Worm (Caenorhabditis elegans) whole organism, young adult: ENCODE data around the gene srx-90.

Source experiments
- B0019.2 ChIP-seq: fragments of 200-800 bp; sonication (Bioruptor generic); conservative IDR thresholded peaks from 2 replicates; pipeline ENCODE4 v1.3.6; 2022; ENCODE audit warnings: missing genetic modification reagents, missing genetic modification characterization, missing compliant biosample characterization
- B0336.3 ChIP-seq: fragments of 200-800 bp; sonication (Bioruptor generic); IDR thresholded peaks from 2 replicates; pipeline ENCODE4 v1.3.6; 2022; ENCODE audit warnings: missing genetic modification characterization, missing compliant biosample characterization
- C17E4.6 ChIP-seq: fragments of 200-800 bp; sonication (Bioruptor generic); IDR thresholded peaks from 2 replicates; pipeline ENCODE4 v1.3.6; 2022; ENCODE audit warnings: missing genetic modification reagents, missing genetic modification characterization, missing compliant biosample characterization
- F10E7.11 ChIP-seq: sonication (generic microtip); optimal IDR thresholded peaks from 2 replicates; lab custom pipeline; 2017; ENCODE audit warnings: mild to moderate bottlenecking, missing genetic modification characterization, moderate library complexity, missing compliant biosample characterization
- F33H1.4 ChIP-seq: fragments of 200-800 bp; sonication (Bioruptor generic); IDR thresholded peaks from 2 replicates; pipeline ENCODE4 v1.3.6; 2022; ENCODE audit warnings: missing genetic modification reagents, missing genetic modification characterization, missing compliant biosample characterization
- F55B11.4 ChIP-seq: sonication (generic microtip); optimal IDR thresholded peaks from 2 replicates; lab custom pipeline; 2016; ENCODE audit warnings: missing compliant biosample characterization, missing genetic modification characterization, borderline replicate concordance; ENCODE audit not compliant: insufficient read depth
- T07F8.4 ChIP-seq: sonication (generic microtip); optimal IDR thresholded peaks from 2 replicates; lab custom pipeline; 2016; ENCODE audit warnings: mild to moderate bottlenecking, missing genetic modification characterization, moderate library complexity, missing compliant biosample characterization
- T26A5.8 ChIP-seq: sonication (generic microtip); optimal IDR thresholded peaks from 2 replicates; lab custom pipeline; 2016; ENCODE audit warnings: missing genetic modification characterization, missing compliant biosample characterization
- Y53F4B.3 ChIP-seq: fragments of 200-800 bp; sonication (Bioruptor generic); IDR thresholded peaks from 2 replicates; pipeline ENCODE4 v1.3.6; 2022; ENCODE audit warnings: missing genetic modification reagents, missing genetic modification characterization, missing compliant biosample characterization
- ZK185.1 ChIP-seq: sonication (generic microtip); optimal IDR thresholded peaks from 2 replicates; lab custom pipeline; 2016; ENCODE audit warnings: mild to moderate bottlenecking, missing genetic modification characterization, missing compliant biosample characterization; ENCODE audit not compliant: poor library complexity, severe bottlenecking
- aptf-2 ChIP-seq: fragments of 200-800 bp; sonication (Bioruptor generic); conservative IDR thresholded peaks from 2 replicates; pipeline ENCODE4 v1.3.6; 2022; ENCODE audit warnings: missing genetic modification reagents, missing genetic modification characterization, missing compliant biosample characterization
- atf-7 ChIP-seq: sonication (generic microtip); optimal IDR thresholded peaks from 2 replicates; lab custom pipeline; 2017; ENCODE audit warnings: mild to moderate bottlenecking, missing genetic modification characterization, missing compliant biosample characterization
- attf-3 ChIP-seq: fragments of 200-800 bp; sonication (Bioruptor generic); conservative IDR thresholded peaks from 2 replicates; pipeline ENCODE4 v1.3.6; 2022; ENCODE audit warnings: missing genetic modification reagents, missing genetic modification characterization, missing compliant biosample characterization
- attf-5 ChIP-seq: fragments of 200-800 bp; sonication (Bioruptor generic); optimal IDR thresholded peaks from 2 replicates; lab custom pipeline; 2018; ENCODE audit warnings: mild to moderate bottlenecking, missing genetic modification characterization, missing compliant biosample characterization
- cebp-1 ChIP-seq, 2 experiments: fragments of 200-800 bp in 1 of 2; sonication (Bioruptor generic) in 1 of 2; sonication (generic microtip) in 1 of 2; IDR thresholded peaks in 1 of 2; optimal IDR thresholded peaks in 1 of 2; 2 replicates each; pipeline versions ENCODE4 v1.3.6 to Lab custom; 2017 to 2022; ENCODE audit warnings: missing compliant biosample characterization in 2 of 2, missing genetic modification characterization in 2 of 2, mild to moderate bottlenecking in 1 of 2, missing genetic modification reagents in 1 of 2, moderate library complexity in 1 of 2
- ceh-79 ChIP-seq: sonication (generic microtip); optimal IDR thresholded peaks from 2 replicates; lab custom pipeline; 2017; ENCODE audit warnings: mild to moderate bottlenecking, missing genetic modification characterization, missing compliant biosample characterization
- dox-1 ChIP-seq: fragments of 200-800 bp; sonication (Bioruptor generic); IDR thresholded peaks from 2 replicates; pipeline ENCODE4 v1.3.6; 2022; ENCODE audit warnings: missing genetic modification reagents, missing genetic modification characterization, missing compliant biosample characterization
- dpl-1 ChIP-seq: fragments of 150-350 bp; optimal IDR thresholded peaks from 2 replicates; lab custom pipeline; 2014; ENCODE audit warnings: missing biosample characterization, missing genetic modification reagents, missing genetic modification characterization
- ets-4 ChIP-seq: fragments of 200-800 bp; sonication (Bioruptor generic); optimal IDR thresholded peaks from 2 replicates; lab custom pipeline; 2018; ENCODE audit warnings: mild to moderate bottlenecking, missing genetic modification characterization, missing compliant biosample characterization
- gei-17 ChIP-seq: fragments of 200-800 bp; sonication (Bioruptor generic); optimal IDR thresholded peaks from 2 replicates; lab custom pipeline; 2018; ENCODE audit warnings: mild to moderate bottlenecking, missing genetic modification characterization, missing compliant biosample characterization
- him-1 ChIP-seq: sonication (generic microtip); optimal IDR thresholded peaks from 2 replicates; lab custom pipeline; 2016; ENCODE audit warnings: missing genotype, missing genetic modification reagents, missing genetic modification characterization, missing compliant biosample characterization
- hsf-1 ChIP-seq: fragments of 200-800 bp; sonication (Bioruptor generic); IDR thresholded peaks from 2 replicates; pipeline ENCODE4 v1.3.6; 2022; ENCODE audit warnings: missing genetic modification reagents, missing genetic modification characterization, missing compliant biosample characterization
- lag-1 ChIP-seq: fragments of 200-800 bp; sonication (Bioruptor generic); IDR thresholded peaks from 2 replicates; pipeline ENCODE4 v1.3.6; 2022; ENCODE audit warnings: missing genetic modification reagents, missing genetic modification characterization, missing compliant biosample characterization
- let-526 ChIP-seq: fragments of 200-800 bp; sonication (Bioruptor generic); IDR thresholded peaks from 2 replicates; pipeline ENCODE4 v1.3.6; 2022; ENCODE audit warnings: missing genetic modification reagents, missing genetic modification characterization, missing compliant biosample characterization
- let-607 ChIP-seq, 2 experiments: fragments of 200-800 bp in 1 of 2; sonication (Bioruptor generic) in 1 of 2; sonication (generic microtip) in 1 of 2; optimal IDR thresholded peaks; 2 replicates each; lab custom pipeline; 2016 to 2018; ENCODE audit warnings: mild to moderate bottlenecking in 2 of 2, missing compliant biosample characterization in 2 of 2, missing genetic modification characterization in 2 of 2, moderate library complexity in 2 of 2, missing genotype in 1 of 2
- lin-35 ChIP-seq, 3 experiments: fragments of 150-350 bp in 2 of 3; sonication (generic microtip) in 1 of 3; optimal IDR thresholded peaks; 2 replicates each; lab custom pipeline; 2014 to 2018; ENCODE audit warnings: missing biosample characterization in 3 of 3, missing genetic modification characterization in 3 of 3, missing genetic modification reagents in 3 of 3
- lin-54 ChIP-seq: fragments of 200-800 bp; sonication (Bioruptor generic); optimal IDR thresholded peaks from 2 replicates; lab custom pipeline; 2018; ENCODE audit warnings: mild to moderate bottlenecking, missing genetic modification characterization, missing compliant biosample characterization
- nfyb-1 ChIP-seq: fragments of 200-800 bp; sonication (Bioruptor generic); IDR thresholded peaks from 2 replicates; pipeline ENCODE4 v1.3.6; 2022; ENCODE audit warnings: missing genetic modification reagents, missing genetic modification characterization, missing compliant biosample characterization
- nhr-120 ChIP-seq: fragments of 200-800 bp; sonication (Bioruptor generic); IDR thresholded peaks from 2 replicates; pipeline ENCODE4 v1.3.6; 2022; ENCODE audit warnings: missing genetic modification characterization, missing compliant biosample characterization
- nhr-80 ChIP-seq: sonication (generic microtip); optimal IDR thresholded peaks from 2 replicates; lab custom pipeline; 2016; ENCODE audit warnings: missing genetic modification characterization, missing compliant biosample characterization
- nhr-90 ChIP-seq: sonication (generic microtip); optimal IDR thresholded peaks from 2 replicates; lab custom pipeline; 2016; ENCODE audit warnings: missing genotype, mild to moderate bottlenecking, missing genetic modification characterization, missing compliant biosample characterization
- rcor-1 ChIP-seq: fragments of 200-800 bp; sonication (Bioruptor generic); IDR thresholded peaks from 2 replicates; pipeline ENCODE4 v1.3.6; 2022; ENCODE audit warnings: missing genetic modification reagents, missing genetic modification characterization, missing compliant biosample characterization
- rpc-1 ChIP-seq, 2 experiments: fragments of 150-350 bp in 1 of 2; sonication (generic microtip) in 1 of 2; optimal IDR thresholded peaks; 2 replicates each; lab custom pipeline; 2014 to 2018; ENCODE audit warnings: missing biosample characterization in 1 of 2, missing genetic modification characterization in 1 of 2, missing genetic modification reagents in 1 of 2, missing genotype in 1 of 2
- snpc-1.1 ChIP-seq: sonication (generic microtip); optimal IDR thresholded peaks from 2 replicates; lab custom pipeline; 2017; ENCODE audit warnings: missing genetic modification characterization, mild to moderate bottlenecking, missing compliant biosample characterization, antibody characterized with exemption, moderate library complexity, missing genotype, missing genetic modification reagents; ENCODE audit not compliant: insufficient read depth
- snpc-4 ChIP-seq, 5 experiments: fragments of 150-350 bp in 1 of 5; sonication (generic microtip) in 4 of 5; optimal IDR thresholded peaks; 2 replicates each; lab custom pipeline; 2014 to 2018; ENCODE audit warnings: missing genetic modification characterization in 5 of 5, missing biosample characterization in 3 of 5, antibody characterized with exemption in 2 of 5, mild to moderate bottlenecking in 2 of 5, missing compliant biosample characterization in 2 of 5, missing genotype in 2 of 5, moderate library complexity in 2 of 5, missing genetic modification reagents in 1 of 5
- tbp1 ChIP-seq: fragments of 200-800 bp; sonication (Bioruptor generic); optimal IDR thresholded peaks from 2 replicates; lab custom pipeline; 2018; ENCODE audit warnings: mild to moderate bottlenecking, missing genetic modification characterization, missing compliant biosample characterization
- tlf-1 ChIP-seq: fragments of 200-800 bp; sonication (Bioruptor generic); optimal IDR thresholded peaks from 2 replicates; lab custom pipeline; 2018; ENCODE audit warnings: mild to moderate bottlenecking, missing genetic modification characterization, missing compliant biosample characterization
- unc-130 ChIP-seq: sonication (generic microtip); optimal IDR thresholded peaks from 2 replicates; lab custom pipeline; 2016; ENCODE audit warnings: missing genetic modification reagents, missing genetic modification characterization, missing compliant biosample characterization
- zim-3 ChIP-seq: sonication (generic microtip); optimal IDR thresholded peaks from 2 replicates; lab custom pipeline; 2017; ENCODE audit warnings: mild to moderate bottlenecking, missing genetic modification characterization, moderate library complexity, missing compliant biosample characterization
- ztf-18 ChIP-seq: sonication (generic microtip); optimal IDR thresholded peaks from 2 replicates; lab custom pipeline; 2016; ENCODE audit warnings: missing genotype, mild to moderate bottlenecking, missing genetic modification characterization, missing compliant biosample characterization

The srx-90 gene

ce11 chrV:11621276-11621675 lies 40.4 kb downstream of the srx-90 start:
- TF ChIP-seq lin-54 (GFP tag; lab: Kevin White, UChicago): no peak

ce11 chrV:11624954-11625353 lies 44.0 kb downstream of the srx-90 start:
- TF ChIP-seq rcor-1 (GFP tag; lab: Robert Waterston, UW): no peak
- no peak for TF ChIP-seq nfyb-1
- TF ChIP-seq Y53F4B.3 (GFP tag; lab: Robert Waterston, UW): no peak
- TF ChIP-seq dox-1 (GFP tag; lab: Robert Waterston, UW): no peak
- no peak for TF ChIP-seq T26A5.8
- TF ChIP-seq attf-3 (GFP tag; lab: Robert Waterston, UW): no peak
- TF ChIP-seq tlf-1 (GFP tag; lab: Kevin White, UChicago): no peak
- no peak for TF ChIP-seq F55B11.4 (tag; lab: Kevin White, UChicago)
- no peak for TF ChIP-seq snpc-1.1 (tag; lab: Kevin White, UChicago)
- no peak for TF ChIP-seq gei-17 (GFP tag; lab: Kevin White, UChicago)
- no peak for TF ChIP-seq lin-35 (GFP tag; optimal IDR thresholded peaks at IDR 0.05; lab: Kevin White, UChicago)
- no peak for TF ChIP-seq zim-3
- no peak for TF ChIP-seq ztf-18 (tag; lab: Kevin White, UChicago)
- no peak for TF ChIP-seq ZK185.1 (tag; lab: Kevin White, UChicago)
- no peak for TF ChIP-seq unc-130
- no peak for TF ChIP-seq F10E7.11 (tag; lab: Kevin White, UChicago)
- TF ChIP-seq F33H1.4: no peak

- TF ChIP-seq him-1 (tag; lab: Kevin White, UChicago) (no peak), atf-7 (no peak), T07F8.4 (tag; lab: Kevin White, UChicago) (no peak), dpl-1 (GFP tag; lab: Kevin White, UChicago) (no peak), rpc-1 (optimal IDR thresholded peaks at IDR 0.05; lab: Kevin White, UChicago) (no peak), rpc-1 (tag; optimal IDR thresholded peaks at IDR 0.05; lab: Kevin White, UChicago) (no peak), lag-1 (no peak), ceh-79 (tag; lab: Kevin White, UChicago) (no peak), let-526 (GFP tag; lab: Robert Waterston, UW) (no peak), let-607 (tag; optimal IDR thresholded peaks at IDR 0.05; lab: Kevin White, UChicago) (no peak), hsf-1 (GFP tag; lab: Robert Waterston, UW) (no peak), B0019.2 (GFP tag; lab: Robert Waterston, UW) (no peak), ztf-18 (tag; lab: Kevin White, UChicago) (no peak)
These were observed 46.9 kb downstream of the srx-90 start for ce11 chrV:11627837-11628236.

ce11 chrV:11629222-11630026 lies 48.5 kb downstream of the srx-90 start, which contains the start of gene F35B12.10:
F35B12.10 (minus strand) TSS chrV:11629272.
- TF ChIP-seq cebp-1 (GFP tag; IDR thresholded peaks at IDR 0.05; lab: Robert Waterston, UW): peak; percentile 36; the same call in 1 of the 2 replicates
- peak; percentile 23 for TF ChIP-seq cebp-1 (tag; optimal IDR thresholded peaks at IDR 0.05; lab: Kevin White, UChicago)
- peak; percentile 37 for TF ChIP-seq atf-7
- no peak for TF ChIP-seq hsf-1 (GFP tag; lab: Robert Waterston, UW)
- peak; percentile 59 for TF ChIP-seq ets-4 (GFP tag; lab: Kevin White, UChicago)
- peak; percentile 56; the same call in 1 of the 2 replicates for TF ChIP-seq B0336.3 (GFP tag; lab: Robert Waterston, UW)
- TF ChIP-seq nhr-90: peak; percentile 19
- peak in 1 of 2 experiments; percentile 41 for TF ChIP-seq let-607 (tag; optimal IDR thresholded peaks at IDR 0.05; lab: Kevin White, UChicago)
- no peak for TF ChIP-seq nhr-120 (GFP tag; lab: Robert Waterston, UW)
- no peak for TF ChIP-seq aptf-2 (GFP tag; lab: Robert Waterston, UW)
- peak; percentile 98 for TF ChIP-seq nhr-80 (tag; lab: Kevin White, UChicago)
- peak; percentile 69 for TF ChIP-seq dox-1 (GFP tag; lab: Robert Waterston, UW)
- peak; percentile 40 for TF ChIP-seq tbp1 (GFP tag; lab: Kevin White, UChicago)
- peak; percentile 13 for TF ChIP-seq attf-5
- TF ChIP-seq snpc-4 (GFP tag; optimal IDR thresholded peaks at IDR 0.05; lab: Kevin White, UChicago): no peak
- TF ChIP-seq snpc-4 (tag; optimal IDR thresholded peaks at IDR 0.05; lab: Kevin White, UChicago): peak in 1 of 4 experiments; percentile 7
- no peak for TF ChIP-seq ZK185.1 (tag; lab: Kevin White, UChicago)
- no peak for TF ChIP-seq C17E4.6
- TF ChIP-seq, all 124 proteins: peak for 11
